Worm (Caenorhabditis elegans) whole organism, L4 larva: ENCODE data around the gene sms-3.

Source experiments
- F44E2.7 ChIP-seq: fragments of 200-800 bp; sonication (Bioruptor generic); IDR thresholded peaks from 2 replicates; pipeline ENCODE4 v2.1.2; 2022; ENCODE audit warnings: missing genetic modification characterization, missing compliant biosample characterization
- T20F7.1 ChIP-seq: fragments of 200-800 bp; sonication (Bioruptor generic); optimal IDR thresholded peaks from 2 replicates; lab custom pipeline; 2018; ENCODE audit warnings: mild to moderate bottlenecking, missing genetic modification characterization, missing compliant biosample characterization
- T26A8.4 ChIP-seq: fragments of 200-800 bp; sonication (Bioruptor generic); IDR thresholded peaks from 2 replicates; pipeline ENCODE4 v1.3.6; 2022; ENCODE audit warnings: missing genetic modification characterization, missing compliant biosample characterization
- Y105C5A.15 ChIP-seq: fragments of 200-800 bp; sonication (Bioruptor generic); IDR thresholded peaks from 2 replicates; pipeline ENCODE4 v1.3.6; 2022; ENCODE audit warnings: missing genetic modification characterization, missing compliant biosample characterization
- Y48G9A.11 ChIP-seq: fragments of 200-800 bp; sonication (Bioruptor generic); IDR thresholded peaks from 2 replicates; pipeline ENCODE4 v1.3.6; 2022; ENCODE audit warnings: missing genetic modification reagents, missing genetic modification characterization, missing compliant biosample characterization
- Y75B8A.6 ChIP-seq: fragments of 200-800 bp; sonication (Bioruptor generic); IDR thresholded peaks from 2 replicates; pipeline ENCODE4 v1.3.6; 2022; ENCODE audit warnings: missing genetic modification reagents, missing genetic modification characterization, missing compliant biosample characterization
- ZK337.2 ChIP-seq: fragments of 200-800 bp; sonication (Bioruptor generic); IDR thresholded peaks from 2 replicates; pipeline ENCODE4 v1.3.6; 2022; ENCODE audit warnings: missing genetic modification reagents, missing genetic modification characterization, missing compliant biosample characterization
- ZK546.5 ChIP-seq, 2 experiments: sonication (generic microtip); optimal IDR thresholded peaks; 2 replicates each; lab custom pipeline; 2017; ENCODE audit warnings: missing biosample characterization in 2 of 2, missing genetic modification characterization in 2 of 2
- aha-1 ChIP-seq: fragments of 150-350 bp; peaks from one replicate; lab custom pipeline; 2014; ENCODE audit warnings: missing biosample characterization, missing genetic modification characterization
- arid-1 ChIP-seq: fragments of 200-800 bp; sonication (Bioruptor generic); conservative IDR thresholded peaks from 2 replicates; pipeline ENCODE4 v1.3.6; 2022; ENCODE audit warnings: missing genetic modification reagents, missing genetic modification characterization, missing compliant biosample characterization
- attf-4 ChIP-seq: sonication (generic microtip); optimal IDR thresholded peaks from 3 replicates; lab custom pipeline; 2017; ENCODE audit warnings: missing biosample characterization, missing genetic modification characterization
- ceh-20 ChIP-seq: fragments of 200-800 bp; sonication (Bioruptor generic); IDR thresholded peaks from 2 replicates; pipeline ENCODE4 v1.3.6; 2022; ENCODE audit warnings: missing genetic modification reagents, missing genetic modification characterization, missing compliant biosample characterization
- ceh-44 ChIP-seq: fragments of 200-800 bp; sonication (Bioruptor generic); IDR thresholded peaks from 2 replicates; pipeline ENCODE4 v1.3.6; 2022; ENCODE audit warnings: missing genetic modification reagents, missing genetic modification characterization, missing compliant biosample characterization
- ces-1 ChIP-seq: fragments of 150-350 bp; sonication (generic microtip); optimal IDR thresholded peaks from 4 replicates; lab custom pipeline; 2014; ENCODE audit warnings: missing biosample characterization, missing genetic modification reagents, missing genetic modification characterization
- daf-16 ChIP-seq, 3 experiments: sonication (generic microtip); optimal IDR thresholded peaks; 2 replicates each; lab custom pipeline; 2016 to 2017; ENCODE audit warnings: missing genetic modification characterization in 3 of 3, missing genetic modification reagents in 3 of 3, mild to moderate bottlenecking in 2 of 3, missing compliant biosample characterization in 2 of 3, missing biosample characterization in 1 of 3, moderate library complexity in 1 of 3
- daf-19 ChIP-seq: fragments of 200-800 bp; sonication (Bioruptor generic); conservative IDR thresholded peaks from 2 replicates; pipeline ENCODE4 v1.3.6; 2022; ENCODE audit warnings: missing genetic modification characterization, missing compliant biosample characterization
- dmd-6 ChIP-seq: fragments of 200-800 bp; sonication (Bioruptor generic); IDR thresholded peaks from 2 replicates; pipeline ENCODE4 v1.3.6; 2022; ENCODE audit warnings: missing genetic modification reagents, missing genetic modification characterization, missing compliant biosample characterization
- dmd-8 ChIP-seq: fragments of 200-800 bp; sonication (Bioruptor generic); IDR thresholded peaks from 2 replicates; pipeline ENCODE4 v1.3.6; 2022; ENCODE audit warnings: missing genetic modification characterization, missing compliant biosample characterization
- dmd-9 ChIP-seq: fragments of 200-800 bp; sonication (Bioruptor generic); IDR thresholded peaks from 2 replicates; pipeline ENCODE4 v1.3.6; 2022; ENCODE audit warnings: missing genetic modification reagents, missing genetic modification characterization, missing compliant biosample characterization
- duxl-1 ChIP-seq: sonication (generic microtip); optimal IDR thresholded peaks from 2 replicates; lab custom pipeline; 2016; ENCODE audit warnings: mild to moderate bottlenecking, missing genetic modification characterization, moderate library complexity, missing compliant biosample characterization; ENCODE audit not compliant: poor library complexity
- egl-43 ChIP-seq: fragments of 200-800 bp; sonication (Bioruptor generic); IDR thresholded peaks from 2 replicates; pipeline ENCODE4 v1.3.6; 2022; ENCODE audit warnings: missing genetic modification reagents, missing genetic modification characterization, missing compliant biosample characterization
- fos-1 ChIP-seq: fragments of 150-350 bp; optimal IDR thresholded peaks from 2 replicates; lab custom pipeline; 2014; ENCODE audit warnings: missing biosample characterization, missing genetic modification characterization
- hif-1 ChIP-seq, 2 experiments: sonication (generic microtip); optimal IDR thresholded peaks; 2 replicates each; lab custom pipeline; 2016 to 2017; ENCODE audit warnings: missing compliant biosample characterization in 2 of 2, missing genetic modification characterization in 2 of 2, missing genetic modification reagents in 2 of 2, missing genotype in 2 of 2, mild to moderate bottlenecking in 1 of 2
- lim-7 ChIP-seq: fragments of 200-800 bp; sonication (Bioruptor generic); IDR thresholded peaks from 2 replicates; pipeline ENCODE4 v1.3.6; 2022; ENCODE audit warnings: missing genetic modification characterization, missing compliant biosample characterization
- lin-39 ChIP-seq: fragments of 150-350 bp; optimal IDR thresholded peaks from 2 replicates; lab custom pipeline; 2014; ENCODE audit warnings: missing biosample characterization, missing genetic modification reagents, missing genetic modification characterization
- lir-3 ChIP-seq: sonication (generic microtip); optimal IDR thresholded peaks from 2 replicates; lab custom pipeline; 2016; ENCODE audit warnings: mild to moderate bottlenecking, missing genetic modification characterization, missing compliant biosample characterization
- lsy-2 ChIP-seq, 2 experiments: fragments of 150-350 bp in 1 of 2; sonication (generic microtip) in 1 of 2; optimal IDR thresholded peaks; 2 replicates each; lab custom pipeline; 2014 to 2017; ENCODE audit warnings: missing biosample characterization in 2 of 2, missing genetic modification characterization in 2 of 2
- madf-5 ChIP-seq, 2 experiments: fragments of 200-800 bp; sonication (Bioruptor generic); IDR thresholded peaks; 2 replicates each; pipeline ENCODE4 v1.3.6; 2022; ENCODE audit warnings: missing compliant biosample characterization in 2 of 2, missing genetic modification characterization in 2 of 2
- madf-9 ChIP-seq: fragments of 200-800 bp; sonication (Bioruptor generic); conservative IDR thresholded peaks from 2 replicates; pipeline ENCODE4 v1.3.6; 2022; ENCODE audit warnings: missing genetic modification reagents, missing genetic modification characterization, missing compliant biosample characterization
- mep-1 ChIP-seq: fragments of 150-350 bp; sonication (generic microtip); optimal IDR thresholded peaks from 3 replicates; lab custom pipeline; 2014; ENCODE audit warnings: missing biosample characterization, missing genetic modification characterization
- mes-2 ChIP-seq: sonication (generic microtip); optimal IDR thresholded peaks from 2 replicates; lab custom pipeline; 2016; ENCODE audit warnings: missing genotype, mild to moderate bottlenecking, missing genetic modification characterization, missing compliant biosample characterization; ENCODE audit not compliant: poor library complexity, severe bottlenecking
- mxl-3 ChIP-seq: fragments of 200-800 bp; sonication (Bioruptor generic); optimal IDR thresholded peaks from 2 replicates; lab custom pipeline; 2018; ENCODE audit warnings: mild to moderate bottlenecking, missing genetic modification characterization, missing compliant biosample characterization
- nhr-11 ChIP-seq: fragments of 150-350 bp; optimal IDR thresholded peaks from 2 replicates; lab custom pipeline; 2014; ENCODE audit warnings: missing biosample characterization, missing genetic modification characterization
- nhr-237 ChIP-seq: sonication (generic microtip); optimal IDR thresholded peaks from 2 replicates; lab custom pipeline; 2017; ENCODE audit warnings: missing biosample characterization, missing genetic modification characterization
- nhr-25 ChIP-seq: sonication (generic microtip); optimal IDR thresholded peaks from 2 replicates; lab custom pipeline; 2017; ENCODE audit warnings: missing genetic modification characterization, mild to moderate bottlenecking, missing compliant biosample characterization, antibody characterized with exemption, moderate library complexity, borderline replicate concordance; ENCODE audit not compliant: insufficient read depth
- nhr-28 ChIP-seq: fragments of 150-350 bp; optimal IDR thresholded peaks from 2 replicates; lab custom pipeline; 2014; ENCODE audit warnings: missing biosample characterization, missing genetic modification characterization
- nhr-48 ChIP-seq: sonication (generic microtip); optimal IDR thresholded peaks from 2 replicates; lab custom pipeline; 2016; ENCODE audit warnings: mild to moderate bottlenecking, missing genetic modification characterization, missing compliant biosample characterization
- pha-4 ChIP-seq, 2 experiments: fragments of 150-350 bp in 1 of 2; fragments of 200-800 bp in 1 of 2; sonication (Bioruptor generic) in 1 of 2; IDR thresholded peaks in 1 of 2; optimal IDR thresholded peaks in 1 of 2; 2 replicates each; pipeline versions ENCODE4 v1.3.6 to Lab custom; 2014 to 2022; ENCODE audit warnings: missing genetic modification characterization in 2 of 2, missing genetic modification reagents in 2 of 2, missing biosample characterization in 1 of 2, missing compliant biosample characterization in 1 of 2
- pqm-1 ChIP-seq: sonication (generic microtip); optimal IDR thresholded peaks from 2 replicates; lab custom pipeline; 2017; ENCODE audit warnings: missing biosample characterization, missing genetic modification characterization
- sdz-12 ChIP-seq: fragments of 200-800 bp; sonication (Bioruptor generic); optimal IDR thresholded peaks from 2 replicates; lab custom pipeline; 2018; ENCODE audit warnings: mild to moderate bottlenecking, missing genetic modification characterization, missing compliant biosample characterization
- skn-1 ChIP-seq: fragments of 150-350 bp; optimal IDR thresholded peaks from 2 replicates; lab custom pipeline; 2014; ENCODE audit warnings: missing biosample characterization, missing genetic modification characterization
- snpc-1.2 ChIP-seq: fragments of 200-800 bp; sonication (Bioruptor generic); IDR thresholded peaks from 2 replicates; pipeline ENCODE4 v1.3.6; 2022; ENCODE audit warnings: missing genetic modification reagents, missing genetic modification characterization, missing compliant biosample characterization
- spr-3 ChIP-seq: fragments of 200-800 bp; sonication (Bioruptor generic); optimal IDR thresholded peaks from 2 replicates; lab custom pipeline; 2018; ENCODE audit warnings: mild to moderate bottlenecking, missing genetic modification characterization, missing compliant biosample characterization
- tra-1 ChIP-seq: fragments of 200-800 bp; sonication (Bioruptor generic); IDR thresholded peaks from 2 replicates; pipeline ENCODE4 v1.3.6; 2022; ENCODE audit warnings: missing genetic modification reagents, missing genetic modification characterization, missing compliant biosample characterization
- unc-130 ChIP-seq: sonication (generic microtip); optimal IDR thresholded peaks from 2 replicates; lab custom pipeline; 2016; ENCODE audit warnings: missing genetic modification reagents, missing genetic modification characterization, missing compliant biosample characterization
- zag-1 ChIP-seq: fragments of 150-350 bp; optimal IDR thresholded peaks from 2 replicates; lab custom pipeline; 2014; ENCODE audit warnings: missing biosample characterization, missing genetic modification characterization
- zfp-3 ChIP-seq: fragments of 200-800 bp; sonication (Bioruptor generic); conservative IDR thresholded peaks from 2 replicates; pipeline ENCODE4 v1.3.6; 2022; ENCODE audit warnings: missing genetic modification reagents, missing genetic modification characterization, missing compliant biosample characterization
- ztf-7 ChIP-seq: fragments of 150-350 bp; optimal IDR thresholded peaks from 2 replicates; lab custom pipeline; 2014; ENCODE audit warnings: missing biosample characterization, missing genetic modification characterization

The sms-3 gene

DNA sequence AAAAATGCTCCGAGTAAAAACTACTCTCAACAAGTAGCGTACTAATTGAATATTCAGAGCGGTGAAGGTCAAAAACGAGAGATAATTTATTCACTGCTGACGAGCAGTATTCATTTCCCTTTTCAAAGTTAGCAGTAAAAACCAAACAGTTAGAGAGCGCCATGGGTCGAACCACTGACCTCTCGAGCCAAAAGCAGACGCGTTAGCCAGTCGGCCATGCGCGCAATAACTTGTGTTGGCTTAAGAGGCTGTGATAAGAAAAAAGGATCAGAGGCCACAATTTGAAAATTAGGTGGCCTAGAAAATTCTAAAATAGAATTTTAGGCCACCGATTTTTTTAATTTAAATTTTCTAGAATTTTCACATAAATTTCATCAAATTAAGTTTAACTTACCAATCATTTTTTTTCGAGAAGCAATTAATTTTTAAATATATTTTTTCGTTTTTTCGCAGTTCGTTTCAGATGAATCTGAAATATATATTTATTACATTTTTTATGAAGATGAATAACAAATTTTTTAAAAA, at the start of gene sms-3:
Gene sms-3, minus strand, starts transcription at position 475 of the 525 bp plus-strand sequence.
- TF ChIP-seq Y105C5A.15 (GFP tag; lab: Robert Waterston, UW): peak; percentile 79; the same call in 1 of the 2 replicates
- TF ChIP-seq lin-39: no peak
- TF ChIP-seq spr-3 (GFP tag; lab: Kevin White, UChicago): no peak
- TF ChIP-seq lim-7 (GFP tag; lab: Robert Waterston, UW): peak; percentile 84
- TF ChIP-seq duxl-1 (tag; lab: Kevin White, UChicago): peak; percentile 61
- no peak for TF ChIP-seq mxl-3
- peak; percentile 43; the same call in 1 of the 2 replicates for TF ChIP-seq madf-9 (GFP tag; lab: Robert Waterston, UW)
- peak; percentile 20 for TF ChIP-seq nhr-48 (tag; lab: Kevin White, UChicago)
- peak; percentile 78; the same call in 1 of the 2 replicates for TF ChIP-seq Y75B8A.6 (GFP tag; lab: Robert Waterston, UW)
- TF ChIP-seq dmd-6: peak; percentile 41
- TF ChIP-seq mes-2 (tag; lab: Kevin White, UChicago): peak; percentile 68
- TF ChIP-seq sdz-12 (GFP tag; lab: Kevin White, UChicago): no peak
- TF ChIP-seq egl-43: peak; percentile 83
- peak; percentile 68 for TF ChIP-seq lir-3 (tag; lab: Kevin White, UChicago)
- TF ChIP-seq ceh-44: 0 out of 2 replicates have a peak, but pooled peaks have one; percentile 9
- no peak for TF ChIP-seq nhr-25 (tag; lab: Kevin White, UChicago)
- TF ChIP-seq Y48G9A.11 (GFP tag; lab: Robert Waterston, UW): peak; percentile 83
- TF ChIP-seq zag-1: no peak
- TF ChIP-seq ceh-20 (GFP tag; lab: Robert Waterston, UW): 0 out of 2 replicates have a peak, but pooled peaks have one; percentile 23
- peak; percentile 58; the same call in 1 of the 2 replicates for TF ChIP-seq arid-1 (GFP tag; lab: Robert Waterston, UW)
- peak; percentile 23; the same call in 1 of the 2 replicates for TF ChIP-seq dmd-9 (GFP tag; lab: Robert Waterston, UW)
- TF ChIP-seq pqm-1 (tag; lab: Kevin White, UChicago): no peak
- TF ChIP-seq dmd-8: peak; percentile 73
- no peak for TF ChIP-seq attf-4 (tag; lab: Kevin White, UChicago)
- TF ChIP-seq ztf-7 (tag; lab: Kevin White, UChicago): no peak
- TF ChIP-seq ZK546.5 (tag; optimal IDR thresholded peaks at IDR 0.05; lab: Kevin White, UChicago): no peak
- TF ChIP-seq nhr-237: no peak
- TF ChIP-seq nhr-11 (tag; lab: Kevin White, UChicago): no peak
- 0 out of 2 replicates have a peak, but pooled peaks have one; percentile 61 for TF ChIP-seq daf-19 (GFP tag; lab: Robert Waterston, UW)
- TF ChIP-seq fos-1: no peak
- TF ChIP-seq mep-1 (tag; lab: Kevin White, UChicago): no peak
- peak; percentile 42 for TF ChIP-seq aha-1
- peak in 1 of 2 experiments; percentile 94; a peak in 2 of 4 replicates for TF ChIP-seq madf-5 (GFP tag; IDR thresholded peaks at IDR 0.05; lab: Robert Waterston, UW)
- 0 out of 2 replicates have a peak, but pooled peaks have one; percentile 17 for TF ChIP-seq T26A8.4 (GFP tag; lab: Robert Waterston, UW)
- TF ChIP-seq nhr-28 (tag; lab: Kevin White, UChicago): no peak
- TF ChIP-seq lsy-2 (tag; optimal IDR thresholded peaks at IDR 0.05; lab: Kevin White, UChicago): peak in 1 of 2 experiments; percentile 47
- TF ChIP-seq T20F7.1 (GFP tag; lab: Kevin White, UChicago): peak; percentile 9
- TF ChIP-seq ZK337.2: peak; percentile 75
- TF ChIP-seq hif-1 (tag; optimal IDR thresholded peaks at IDR 0.05; lab: Kevin White, UChicago): peak in 1 of 2 experiments; percentile 6
- TF ChIP-seq daf-16 (GFP tag; optimal IDR thresholded peaks at IDR 0.05; lab: Kevin White, UChicago): peak in 1 of 2 experiments; percentile 48
- TF ChIP-seq daf-16 (tag; optimal IDR thresholded peaks at IDR 0.05; lab: Kevin White, UChicago): peak; percentile 44
- peak; percentile 63 for TF ChIP-seq snpc-1.2
- TF ChIP-seq zfp-3 (GFP tag; lab: Robert Waterston, UW): 0 out of 2 replicates have a peak, but pooled peaks have one; percentile 36
- TF ChIP-seq tra-1 (GFP tag; lab: Robert Waterston, UW): peak; percentile 79; the same call in 1 of the 2 replicates
- TF ChIP-seq ces-1: no peak
- TF ChIP-seq unc-130 (GFP tag; lab: Kevin White, UChicago): peak; percentile 79
- TF ChIP-seq F44E2.7 (GFP tag; lab: Robert Waterston, UW): peak; percentile 87; the same call in 1 of the 2 replicates
- no peak for TF ChIP-seq skn-1
- peak; percentile 81 for TF ChIP-seq pha-4 (GFP tag; IDR thresholded peaks at IDR 0.05; lab: Robert Waterston, UW)
- no peak for TF ChIP-seq pha-4 (tag; optimal IDR thresholded peaks at IDR 0.05; lab: Kevin White, UChicago)
